Worm (Caenorhabditis elegans) whole organism, L4 larva: Measurements from ENCODE around the gene H12D21.10.

ENCODE experiments used
- F44E2.7 ChIP-seq: fragments of 200-800 bp; sonication (Bioruptor generic); IDR thresholded peaks from 2 replicates; pipeline ENCODE4 v2.1.2; 2022; ENCODE audit warnings: missing genetic modification characterization, missing compliant biosample characterization
- R02D3.7 ChIP-seq: fragments of 150-350 bp; sonication (generic microtip); optimal IDR thresholded peaks from 3 replicates; lab custom pipeline; 2014; ENCODE audit warnings: missing biosample characterization, missing genetic modification characterization
- Y105C5A.15 ChIP-seq: fragments of 200-800 bp; sonication (Bioruptor generic); IDR thresholded peaks from 2 replicates; pipeline ENCODE4 v1.3.6; 2022; ENCODE audit warnings: missing genetic modification characterization, missing compliant biosample characterization
- Y48G9A.11 ChIP-seq: fragments of 200-800 bp; sonication (Bioruptor generic); IDR thresholded peaks from 2 replicates; pipeline ENCODE4 v1.3.6; 2022; ENCODE audit warnings: missing genetic modification reagents, missing genetic modification characterization, missing compliant biosample characterization
- Y5F2A.4 ChIP-seq: fragments of 200-800 bp; sonication (Bioruptor generic); optimal IDR thresholded peaks from 2 replicates; lab custom pipeline; 2018; ENCODE audit warnings: mild to moderate bottlenecking, missing genetic modification characterization, missing compliant biosample characterization
- Y75B8A.6 ChIP-seq: fragments of 200-800 bp; sonication (Bioruptor generic); IDR thresholded peaks from 2 replicates; pipeline ENCODE4 v1.3.6; 2022; ENCODE audit warnings: missing genetic modification reagents, missing genetic modification characterization, missing compliant biosample characterization
- ZK337.2 ChIP-seq: fragments of 200-800 bp; sonication (Bioruptor generic); IDR thresholded peaks from 2 replicates; pipeline ENCODE4 v1.3.6; 2022; ENCODE audit warnings: missing genetic modification reagents, missing genetic modification characterization, missing compliant biosample characterization
- ZK546.5 ChIP-seq, 2 experiments: sonication (generic microtip); optimal IDR thresholded peaks; 2 replicates each; lab custom pipeline; 2017; ENCODE audit warnings: missing biosample characterization in 2 of 2, missing genetic modification characterization in 2 of 2
- aha-1 ChIP-seq: fragments of 150-350 bp; peaks from one replicate; lab custom pipeline; 2014; ENCODE audit warnings: missing biosample characterization, missing genetic modification characterization
- ceh-32 ChIP-seq: sonication (generic microtip); optimal IDR thresholded peaks from 2 replicates; lab custom pipeline; 2016; ENCODE audit warnings: mild to moderate bottlenecking, missing genetic modification characterization, missing compliant biosample characterization; ENCODE audit not compliant: poor library complexity
- ceh-82 ChIP-seq: sonication (generic microtip); optimal IDR thresholded peaks from 2 replicates; lab custom pipeline; 2017; ENCODE audit warnings: missing biosample characterization, missing genetic modification characterization
- daf-12 ChIP-seq: fragments of 150-350 bp; optimal IDR thresholded peaks from 2 replicates; lab custom pipeline; 2014; ENCODE audit warnings: missing biosample characterization, missing genetic modification reagents, missing genetic modification characterization
- daf-16 ChIP-seq, 3 experiments: sonication (generic microtip); optimal IDR thresholded peaks; 2 replicates each; lab custom pipeline; 2016 to 2017; ENCODE audit warnings: missing genetic modification characterization in 3 of 3, missing genetic modification reagents in 3 of 3, mild to moderate bottlenecking in 2 of 3, missing compliant biosample characterization in 2 of 3, missing biosample characterization in 1 of 3, moderate library complexity in 1 of 3
- daf-19 ChIP-seq: fragments of 200-800 bp; sonication (Bioruptor generic); conservative IDR thresholded peaks from 2 replicates; pipeline ENCODE4 v1.3.6; 2022; ENCODE audit warnings: missing genetic modification characterization, missing compliant biosample characterization
- daf-8 ChIP-seq: fragments of 200-800 bp; sonication (Bioruptor generic); IDR thresholded peaks from 2 replicates; pipeline ENCODE4 v1.3.6; 2022; ENCODE audit warnings: missing genetic modification characterization, missing compliant biosample characterization
- dmd-6 ChIP-seq: fragments of 200-800 bp; sonication (Bioruptor generic); IDR thresholded peaks from 2 replicates; pipeline ENCODE4 v1.3.6; 2022; ENCODE audit warnings: missing genetic modification reagents, missing genetic modification characterization, missing compliant biosample characterization
- dmd-8 ChIP-seq: fragments of 200-800 bp; sonication (Bioruptor generic); IDR thresholded peaks from 2 replicates; pipeline ENCODE4 v1.3.6; 2022; ENCODE audit warnings: missing genetic modification characterization, missing compliant biosample characterization
- dve-1 ChIP-seq: sonication (generic microtip); optimal IDR thresholded peaks from 2 replicates; lab custom pipeline; 2017; ENCODE audit warnings: antibody characterized with exemption, mild to moderate bottlenecking, missing genetic modification characterization, missing compliant biosample characterization; ENCODE audit not compliant: insufficient read depth
- fos-1 ChIP-seq: fragments of 150-350 bp; optimal IDR thresholded peaks from 2 replicates; lab custom pipeline; 2014; ENCODE audit warnings: missing biosample characterization, missing genetic modification characterization
- gei-8 ChIP-seq: fragments of 200-800 bp; sonication (Bioruptor generic); optimal IDR thresholded peaks from 2 replicates; lab custom pipeline; 2018; ENCODE audit warnings: mild to moderate bottlenecking, missing genetic modification characterization, missing compliant biosample characterization
- hlh-11 ChIP-seq: fragments of 200-800 bp; sonication (Bioruptor generic); optimal IDR thresholded peaks from 2 replicates; lab custom pipeline; 2018; ENCODE audit warnings: mild to moderate bottlenecking, missing genetic modification characterization, missing compliant biosample characterization
- lim-7 ChIP-seq: fragments of 200-800 bp; sonication (Bioruptor generic); IDR thresholded peaks from 2 replicates; pipeline ENCODE4 v1.3.6; 2022; ENCODE audit warnings: missing genetic modification characterization, missing compliant biosample characterization
- lin-39 ChIP-seq: fragments of 150-350 bp; optimal IDR thresholded peaks from 2 replicates; lab custom pipeline; 2014; ENCODE audit warnings: missing biosample characterization, missing genetic modification reagents, missing genetic modification characterization
- madf-5 ChIP-seq, 2 experiments: fragments of 200-800 bp; sonication (Bioruptor generic); IDR thresholded peaks; 2 replicates each; pipeline ENCODE4 v1.3.6; 2022; ENCODE audit warnings: missing compliant biosample characterization in 2 of 2, missing genetic modification characterization in 2 of 2
- madf-9 ChIP-seq: fragments of 200-800 bp; sonication (Bioruptor generic); conservative IDR thresholded peaks from 2 replicates; pipeline ENCODE4 v1.3.6; 2022; ENCODE audit warnings: missing genetic modification reagents, missing genetic modification characterization, missing compliant biosample characterization
- mdl-1 ChIP-seq, 2 experiments: fragments of 150-350 bp in 1 of 2; sonication (generic microtip) in 1 of 2; optimal IDR thresholded peaks; 2 replicates each; lab custom pipeline; 2014 to 2017; ENCODE audit warnings: missing biosample characterization in 2 of 2, missing genetic modification characterization in 2 of 2
- mep-1 ChIP-seq: fragments of 150-350 bp; sonication (generic microtip); optimal IDR thresholded peaks from 3 replicates; lab custom pipeline; 2014; ENCODE audit warnings: missing biosample characterization, missing genetic modification characterization
- mxl-2 ChIP-seq: fragments of 200-800 bp; sonication (Bioruptor generic); conservative IDR thresholded peaks from 2 replicates; pipeline ENCODE4 v1.3.6; 2022; ENCODE audit warnings: missing genetic modification reagents, missing genetic modification characterization, missing compliant biosample characterization
- nhr-10 ChIP-seq: fragments of 150-350 bp; optimal IDR thresholded peaks from 2 replicates; lab custom pipeline; 2014; ENCODE audit warnings: missing biosample characterization, missing genetic modification characterization
- nhr-76 ChIP-seq: fragments of 150-350 bp; optimal IDR thresholded peaks from 2 replicates; lab custom pipeline; 2014; ENCODE audit warnings: missing biosample characterization, missing genetic modification characterization
- php-3 ChIP-seq: fragments of 200-800 bp; sonication (Bioruptor generic); IDR thresholded peaks from 2 replicates; pipeline ENCODE4 v1.3.6; 2022; ENCODE audit warnings: missing genetic modification reagents, missing genetic modification characterization, missing compliant biosample characterization
- pqm-1 ChIP-seq: sonication (generic microtip); optimal IDR thresholded peaks from 2 replicates; lab custom pipeline; 2017; ENCODE audit warnings: missing biosample characterization, missing genetic modification characterization
- rbr-2 ChIP-seq: sonication (generic microtip); optimal IDR thresholded peaks from 2 replicates; lab custom pipeline; 2016; ENCODE audit warnings: missing genotype, missing genetic modification characterization, missing compliant biosample characterization
- sdz-12 ChIP-seq: fragments of 200-800 bp; sonication (Bioruptor generic); optimal IDR thresholded peaks from 2 replicates; lab custom pipeline; 2018; ENCODE audit warnings: mild to moderate bottlenecking, missing genetic modification characterization, missing compliant biosample characterization
- snpc-4 ChIP-seq: fragments of 150-350 bp; optimal IDR thresholded peaks from 2 replicates; lab custom pipeline; 2014; ENCODE audit warnings: missing biosample characterization, missing genetic modification characterization
- spr-3 ChIP-seq: fragments of 200-800 bp; sonication (Bioruptor generic); optimal IDR thresholded peaks from 2 replicates; lab custom pipeline; 2018; ENCODE audit warnings: mild to moderate bottlenecking, missing genetic modification characterization, missing compliant biosample characterization
- tra-1 ChIP-seq: fragments of 200-800 bp; sonication (Bioruptor generic); IDR thresholded peaks from 2 replicates; pipeline ENCODE4 v1.3.6; 2022; ENCODE audit warnings: missing genetic modification reagents, missing genetic modification characterization, missing compliant biosample characterization
- unc-62 ChIP-seq, 3 experiments: fragments of 150-350 bp in 1 of 3; sonication (generic microtip); optimal IDR thresholded peaks in 2 of 3; peaks in 1 of 3; 1 replicate in 1 of 3; 2 replicates in 2 of 3; lab custom pipeline; 2014 to 2017; ENCODE audit warnings: missing biosample characterization in 3 of 3, missing genetic modification characterization in 3 of 3, missing genetic modification reagents in 3 of 3, missing genotype in 1 of 3
- zag-1 ChIP-seq: fragments of 150-350 bp; optimal IDR thresholded peaks from 2 replicates; lab custom pipeline; 2014; ENCODE audit warnings: missing biosample characterization, missing genetic modification characterization
- zfp-3 ChIP-seq: fragments of 200-800 bp; sonication (Bioruptor generic); conservative IDR thresholded peaks from 2 replicates; pipeline ENCODE4 v1.3.6; 2022; ENCODE audit warnings: missing genetic modification reagents, missing genetic modification characterization, missing compliant biosample characterization
- ztf-11 ChIP-seq: fragments of 150-350 bp; optimal IDR thresholded peaks from 2 replicates; lab custom pipeline; 2014; ENCODE audit warnings: missing biosample characterization, missing genetic modification characterization
- ztf-7 ChIP-seq: fragments of 150-350 bp; optimal IDR thresholded peaks from 2 replicates; lab custom pipeline; 2014; ENCODE audit warnings: missing biosample characterization, missing genetic modification characterization

Gene H12D21.10

DNA sequence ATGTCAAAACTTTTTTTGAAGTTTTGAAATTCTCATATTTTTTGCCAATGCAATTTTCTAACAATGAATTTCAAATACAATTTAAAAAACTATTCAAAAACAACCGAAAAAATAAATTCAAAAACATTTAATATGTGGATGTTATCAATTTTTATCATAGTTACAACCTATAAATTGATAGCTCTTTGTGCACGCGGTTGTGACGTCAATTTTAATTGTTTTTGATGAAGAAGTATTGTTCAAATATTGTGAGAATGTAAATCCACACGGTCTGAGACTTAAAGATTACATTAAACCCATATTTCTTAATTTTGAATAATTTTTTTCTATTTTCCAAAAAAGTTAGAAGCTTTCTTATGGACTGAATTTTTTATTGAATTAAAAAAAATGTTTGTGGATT, 47.6 kb upstream of the H12D21.10 start:
- TF ChIP-seq php-3 (GFP tag; lab: Robert Waterston, UW) (peak; percentile 53; the same call in 1 of the 2 replicates), dve-1 (peak; percentile 70), daf-19 (no peak), Y105C5A.15 (no peak), daf-16 (GFP tag; optimal IDR thresholded peaks at IDR 0.05; lab: Kevin White, UChicago) (no peak), daf-16 (tag; optimal IDR thresholded peaks at IDR 0.05; lab: Kevin White, UChicago) (peak; percentile 54)

DNA sequence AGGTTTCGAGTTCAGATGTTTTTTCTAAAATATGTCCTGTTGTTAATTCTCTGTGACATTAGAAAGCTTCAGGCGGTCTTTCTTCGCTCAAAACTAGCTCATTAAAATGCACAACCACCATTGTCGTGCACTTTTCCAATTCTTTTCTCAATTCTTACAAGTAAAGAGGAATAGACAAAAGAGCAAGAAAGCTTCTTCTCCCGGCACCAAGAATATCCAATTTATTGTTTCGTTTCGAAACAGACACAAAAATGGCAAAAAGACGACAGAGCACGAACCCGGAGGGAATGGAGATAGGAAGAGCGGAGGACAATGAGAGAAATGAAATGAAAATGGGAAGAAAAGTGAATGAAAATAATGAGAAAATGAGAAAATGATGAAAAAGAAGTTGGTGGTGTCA, 47.0 kb upstream of the H12D21.10 start:
- peak in 1 of 2 experiments; percentile 85 for TF ChIP-seq unc-62 (GFP tag; optimal IDR thresholded peaks at IDR 0.05 in 1 of 2; lab: Kevin White, UChicago)
- no peak for TF ChIP-seq unc-62 (tag; optimal IDR thresholded peaks at IDR 0.05; lab: Kevin White, UChicago)
- peak; percentile 90 for TF ChIP-seq aha-1 (tag; lab: Kevin White, UChicago)
- no peak for TF ChIP-seq ZK546.5 (tag; optimal IDR thresholded peaks at IDR 0.05; lab: Kevin White, UChicago)

DNA sequence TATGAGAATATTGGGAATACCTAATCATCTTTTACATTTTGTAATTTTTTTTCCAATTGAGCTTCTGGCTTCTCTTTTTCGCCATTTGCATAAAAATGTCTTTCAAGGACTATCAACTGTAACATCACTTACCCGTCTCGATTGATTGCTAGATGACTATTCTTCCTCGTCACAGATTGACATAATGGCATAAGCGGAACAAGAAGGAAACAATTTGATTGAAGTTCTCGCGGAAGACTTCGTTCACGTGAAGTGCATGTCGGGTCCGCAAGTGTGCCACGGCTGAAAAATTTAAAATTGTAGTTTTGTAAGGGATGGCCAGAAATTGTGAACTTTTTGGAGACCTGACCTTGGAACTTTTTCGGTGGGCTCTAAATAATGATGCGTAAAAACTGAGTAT, 45.9 kb upstream of the H12D21.10 start:
- TF ChIP-seq mdl-1 (tag; optimal IDR thresholded peaks at IDR 0.05; lab: Kevin White, UChicago) (no peak), dmd-6 (GFP tag; lab: Robert Waterston, UW) (peak; percentile 86), mxl-2 (GFP tag; lab: Robert Waterston, UW) (peak; percentile 83)

DNA sequence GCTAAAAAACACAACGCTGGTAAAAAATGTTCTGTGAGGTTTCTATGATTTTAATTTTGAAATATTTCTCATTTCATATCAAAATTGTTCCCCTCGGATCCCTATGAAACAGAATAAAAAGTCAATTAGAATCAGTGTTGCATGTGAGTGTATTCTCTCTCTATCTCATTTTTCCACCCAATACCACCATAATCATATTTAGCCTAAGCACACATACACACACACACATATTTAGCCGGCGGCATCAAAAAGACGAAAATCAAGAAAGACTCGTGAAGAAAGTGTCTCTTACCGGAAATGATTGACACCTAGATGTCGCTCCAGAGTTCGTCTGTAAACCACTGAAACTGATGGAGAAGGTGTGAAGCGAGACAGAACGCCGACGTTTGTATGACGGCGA, 45.3 kb upstream of the H12D21.10 start:
- TF ChIP-seq dmd-6 (GFP tag; lab: Robert Waterston, UW) (0 out of 2 replicates have a peak, but pooled peaks have one; percentile 21), hlh-11 (no peak), aha-1 (tag; lab: Kevin White, UChicago) (peak; percentile 72)

DNA sequence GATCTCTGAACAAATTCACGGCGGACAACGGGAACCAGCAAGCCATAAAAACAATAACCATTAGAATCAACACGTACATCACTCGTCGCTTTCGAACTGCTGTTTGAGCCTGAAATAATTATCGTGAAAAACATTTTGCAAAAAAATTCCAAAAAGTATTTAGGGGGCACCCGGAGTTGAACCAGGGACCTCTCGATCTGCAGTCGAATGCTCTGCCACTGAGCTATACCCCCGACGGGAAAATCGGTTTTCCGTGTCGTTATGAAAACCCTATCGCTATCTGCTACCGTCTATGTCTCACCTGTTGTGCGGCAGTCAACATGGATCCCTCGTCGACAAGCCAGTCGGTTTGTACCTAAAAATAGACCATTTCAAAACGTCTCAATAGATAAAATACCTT, 44.0 kb upstream of the H12D21.10 start:
- TF ChIP-seq mep-1 (tag; lab: Kevin White, UChicago) (no peak), tra-1 (0 out of 2 replicates have a peak, but pooled peaks have one; percentile 22), dmd-6 (GFP tag; lab: Robert Waterston, UW) (no peak; the same call in 1 of the 2 replicates), ceh-82 (tag; lab: Kevin White, UChicago) (no peak), nhr-10 (tag; lab: Kevin White, UChicago) (no peak), Y75B8A.6 (GFP tag; lab: Robert Waterston, UW) (no peak), F44E2.7 (GFP tag; lab: Robert Waterston, UW) (peak; percentile 70; the same call in 1 of the 2 replicates), aha-1 (tag; lab: Kevin White, UChicago) (no peak), ZK337.2 (GFP tag; lab: Robert Waterston, UW) (no peak), ztf-11 (tag; lab: Kevin White, UChicago) (no peak), ceh-32 (tag; lab: Kevin White, UChicago) (no peak), fos-1 (no peak), madf-9 (GFP tag; lab: Robert Waterston, UW) (0 out of 2 replicates have a peak, but pooled peaks have one; percentile 29), sdz-12 (no peak), madf-5 (GFP tag; IDR thresholded peaks at IDR 0.05; lab: Robert Waterston, UW) (0 out of 4 replicates have a peak, but pooled peaks of 1 of the 2 experiments have one; percentile 63), dmd-8 (GFP tag; lab: Robert Waterston, UW) (peak; percentile 78; the same call in 1 of the 2 replicates), dve-1 (no peak), R02D3.7 (tag; lab: Kevin White, UChicago) (no peak), lim-7 (GFP tag; lab: Robert Waterston, UW) (peak; percentile 61), pqm-1 (tag; lab: Kevin White, UChicago) (no peak), mxl-2 (GFP tag; lab: Robert Waterston, UW) (0 out of 2 replicates have a peak, but pooled peaks have one; percentile 32), daf-12 (tag; lab: Kevin White, UChicago) (no peak), snpc-4 (tag; lab: Kevin White, UChicago) (peak; percentile 28), lin-39 (tag; lab: Kevin White, UChicago) (no peak), ztf-7 (tag; lab: Kevin White, UChicago) (no peak), daf-16 (GFP tag; optimal IDR thresholded peaks at IDR 0.05; lab: Kevin White, UChicago) (peak in 1 of 2 experiments; percentile 37), daf-16 (tag; optimal IDR thresholded peaks at IDR 0.05; lab: Kevin White, UChicago) (peak; percentile 66), rbr-2 (tag; lab: Kevin White, UChicago) (peak; percentile 31), gei-8 (GFP tag; lab: Kevin White, UChicago) (peak; percentile 3), zfp-3 (no peak), zag-1 (tag; lab: Kevin White, UChicago) (no peak), spr-3 (GFP tag; lab: Kevin White, UChicago) (peak; percentile 35), Y48G9A.11 (GFP tag; lab: Robert Waterston, UW) (0 out of 2 replicates have a peak, but pooled peaks have one; percentile 28), nhr-76 (no peak), daf-8 (GFP tag; lab: Robert Waterston, UW) (no peak), Y5F2A.4 (GFP tag; lab: Kevin White, UChicago) (no peak)
